Fruit fly (Drosophila melanogaster): ENCODE data around the gene mRpS31.

DNA sequence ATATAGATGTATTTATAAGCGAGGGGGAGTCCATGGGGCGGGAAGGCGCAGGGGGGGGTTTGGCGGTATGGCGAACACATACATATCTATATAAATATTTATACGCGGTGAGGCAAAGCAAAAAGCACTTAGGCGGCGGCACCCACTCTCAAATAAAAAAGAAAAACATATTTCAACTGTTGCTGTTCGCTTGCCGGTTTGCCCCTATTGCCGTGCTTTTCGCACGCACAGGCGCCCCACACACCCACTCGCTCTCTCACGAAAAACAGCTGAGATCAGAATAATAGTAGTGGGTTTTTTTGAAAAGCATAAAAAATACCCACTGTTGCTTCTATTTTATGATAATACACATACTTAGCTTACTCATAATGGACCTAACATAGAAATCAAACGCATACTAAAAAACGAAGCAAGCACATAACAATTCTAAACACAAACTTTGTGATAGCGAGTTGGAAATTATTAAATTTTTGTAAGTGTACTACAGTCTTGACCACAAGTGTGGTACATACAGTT is 3.8 kb upstream of the mRpS31 start:
- TF ChIP-seq CG7045 (GFP tag; optimal IDR thresholded peaks at IDR 0.05) (peak; percentile 86), bab1 (GFP tag; optimal IDR thresholded peaks at IDR 0.05) (peak; percentile 45), Hr96 (GFP tag; optimal IDR thresholded peaks at IDR 0.05) (peak; percentile 90), CG1620 (GFP tag; optimal IDR thresholded peaks at IDR 0.05) (peak; percentile 47), kay (GFP tag; ENCODE audit: borderline replicate concordance) (no peak)

All from whole organism, adult.